Worm (Caenorhabditis elegans): ENCODE measurements around the gene str-172.

DNA sequence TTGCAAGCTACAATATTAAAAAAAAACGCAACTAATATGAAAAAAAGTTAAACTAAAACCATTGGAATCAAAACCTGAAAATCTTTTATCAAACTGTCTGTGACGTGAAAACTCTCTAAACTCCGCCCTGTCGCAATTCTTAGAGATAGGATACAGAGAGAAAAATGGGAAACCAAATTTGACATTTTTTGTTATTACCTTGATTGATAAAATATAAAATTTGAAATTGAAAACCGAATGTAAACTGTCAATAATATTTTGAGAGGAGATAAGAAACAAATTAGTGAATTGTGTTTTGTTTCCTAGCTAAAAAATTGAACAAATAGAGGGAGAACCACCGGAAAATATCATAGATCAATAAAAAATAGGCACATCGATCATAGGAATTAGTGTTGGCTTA lies 45.7 kb downstream of the str-172 start:
- TF ChIP-seq pqm-1 (tag; optimal IDR thresholded peaks at IDR 0.05) = no peak
- no peak for TF ChIP-seq ces-1 (GFP tag; optimal IDR thresholded peaks at IDR 0.05)
- TF ChIP-seq ztf-11 (tag; optimal IDR thresholded peaks at IDR 0.05) = no peak
- no peak for TF ChIP-seq ets-5 (GFP tag; IDR thresholded peaks at IDR 0.05)
- TF ChIP-seq snpc-4 (tag; optimal IDR thresholded peaks at IDR 0.05) = no peak
- no peak for TF ChIP-seq elt-2 (tag; optimal IDR thresholded peaks at IDR 0.05)
- TF ChIP-seq nhr-19 (GFP tag; conservative IDR thresholded peaks at IDR 0.05) = no peak
- no peak for TF ChIP-seq C34B4.2 (tag; optimal IDR thresholded peaks at IDR 0.05)
- no peak for TF ChIP-seq skn-1 (tag; optimal IDR thresholded peaks at IDR 0.05)
- TF ChIP-seq aly-2 (tag; optimal IDR thresholded peaks at IDR 0.05) = no peak

Data from whole organism, L1 larva.